Fruit fly (Drosophila melanogaster) whole organism, wandering third instar larva: Measurements from ENCODE around the gene ifc.

Experiments used
- Abd-B ChIP-seq: fragments of >200 bp; optimal IDR thresholded peaks from 2 replicates; lab custom pipeline; 2017; ENCODE audit warnings: missing biosample characterization, missing genetic modification characterization
- CG32264 ChIP-seq: fragments of 200-800 bp; sonication (Bioruptor generic); optimal IDR thresholded peaks from 2 replicates; lab custom pipeline; 2016; ENCODE audit warnings: missing biosample characterization, missing genetic modification characterization
- CG9705 ChIP-seq: fragments of 200-800 bp; sonication (Bioruptor generic); optimal IDR thresholded peaks from 2 replicates; lab custom pipeline; 2018; ENCODE audit warnings: missing biosample characterization, mild to moderate bottlenecking, missing genetic modification characterization
- CrebA ChIP-seq: fragments of 200-800 bp; sonication (Bioruptor generic); optimal IDR thresholded peaks from 2 replicates; lab custom pipeline; 2016; ENCODE audit warnings: missing biosample characterization, mild to moderate bottlenecking, missing genetic modification characterization, borderline replicate concordance
- Dfd ChIP-seq: fragments of >200 bp; optimal IDR thresholded peaks from 2 replicates; lab custom pipeline; 2017; ENCODE audit warnings: missing biosample characterization, missing genetic modification characterization
- Dif ChIP-seq: fragments of 200-275, 200-300 bp; sonication (Bioruptor generic); optimal IDR thresholded peaks from 2 replicates; lab custom pipeline; 2018; ENCODE audit warnings: missing biosample characterization, missing genetic modification characterization; ENCODE audit not compliant: partially characterized antibody
- HLH106 ChIP-seq: fragments of 200-800 bp; optimal IDR thresholded peaks from 3 replicates; lab custom pipeline; 2019; ENCODE audit warnings: missing biosample characterization, mild to moderate bottlenecking, missing genetic modification characterization, moderate library complexity
- Hnf4 ChIP-seq: fragments of 200-800 bp; sonication (Bioruptor generic); optimal IDR thresholded peaks from 2 replicates; lab custom pipeline; 2016; ENCODE audit warnings: missing biosample characterization, mild to moderate bottlenecking, missing genetic modification characterization
- Hr78 ChIP-seq: fragments of >200 bp; optimal IDR thresholded peaks from 2 replicates; lab custom pipeline; 2017; ENCODE audit warnings: missing biosample characterization, missing genetic modification characterization
- Hr83 ChIP-seq: fragments of 200-300 bp; sonication (Bioruptor generic); optimal IDR thresholded peaks from 2 replicates; lab custom pipeline; 2016; ENCODE audit warnings: missing biosample characterization, mild to moderate bottlenecking, missing genetic modification characterization, moderate library complexity; ENCODE audit not compliant: poor library complexity, severe bottlenecking
- Jra ChIP-seq: sonication (Bioruptor generic); optimal IDR thresholded peaks from 2 replicates; lab custom pipeline; 2016; ENCODE audit warnings: missing biosample characterization, missing genetic modification characterization
- Mio ChIP-seq: sonication (Bioruptor generic); optimal IDR thresholded peaks from 2 replicates; lab custom pipeline; 2016; ENCODE audit warnings: missing biosample characterization, missing genetic modification characterization
- Myc ChIP-seq: fragments of >200 bp; optimal IDR thresholded peaks from 2 replicates; lab custom pipeline; 2017
- OdsH ChIP-seq: fragments of 200-800 bp; sonication (Bioruptor generic); optimal IDR thresholded peaks from 2 replicates; lab custom pipeline; 2016; ENCODE audit warnings: missing biosample characterization, mild to moderate bottlenecking, missing genetic modification characterization
- Rel ChIP-seq, 2 experiments: fragments of 200-800 bp; sonication (Bioruptor generic) in 1 of 2; optimal IDR thresholded peaks; 2 replicates in 1 of 2; 3 replicates in 1 of 2; lab custom pipeline; 2016 to 2019; ENCODE audit warnings: mild to moderate bottlenecking in 2 of 2, missing biosample characterization in 2 of 2, missing genetic modification characterization in 2 of 2, moderate library complexity in 1 of 2
- Sp1 ChIP-seq: fragments of 200-800 bp; sonication (Bioruptor generic); optimal IDR thresholded peaks from 3 replicates; lab custom pipeline; 2019; ENCODE audit warnings: missing biosample characterization, mild to moderate bottlenecking, missing genetic modification characterization, moderate library complexity
- Vsx2 ChIP-seq: fragments of 200-300, 225-300 bp; sonication (Bioruptor generic); optimal IDR thresholded peaks from 2 replicates; lab custom pipeline; 2018; ENCODE audit warnings: missing biosample characterization, missing genetic modification characterization; ENCODE audit not compliant: partially characterized antibody
- br ChIP-seq: fragments of 200-800 bp; sonication (Bioruptor generic); optimal IDR thresholded peaks from 2 replicates; lab custom pipeline; 2016; ENCODE audit warnings: missing biosample characterization, missing genetic modification characterization
- brk ChIP-seq: fragments of 200-800 bp; sonication (Bioruptor generic); optimal IDR thresholded peaks from 2 replicates; lab custom pipeline; 2016; ENCODE audit warnings: missing biosample characterization, mild to moderate bottlenecking, missing genetic modification characterization
- dl ChIP-seq, 2 experiments: fragments of 175-275, 200-275 bp in 1 of 2; fragments of 200-275 bp in 1 of 2; sonication (Bioruptor generic); optimal IDR thresholded peaks; lab custom pipeline; 2018; ENCODE audit warnings: mild to moderate bottlenecking in 2 of 2, missing biosample characterization in 2 of 2, missing genetic modification characterization in 2 of 2, moderate library complexity in 2 of 2; ENCODE audit not compliant: partially characterized antibody in 2 of 2, insufficient read depth in 1 of 2
- dmrt93B ChIP-seq: fragments of 200-800 bp; sonication (Bioruptor generic); optimal IDR thresholded peaks from 2 replicates; lab custom pipeline; 2018; ENCODE audit warnings: missing biosample characterization, mild to moderate bottlenecking, missing genetic modification characterization
- dsf ChIP-seq: sonication (Bioruptor generic); optimal IDR thresholded peaks from 2 replicates; lab custom pipeline; 2016; ENCODE audit warnings: missing biosample characterization, missing genetic modification characterization, borderline replicate concordance
- ey ChIP-seq: fragments of 200-800 bp; sonication (Bioruptor generic); optimal IDR thresholded peaks from 2 replicates; lab custom pipeline; 2016; ENCODE audit warnings: missing biosample characterization, missing genetic modification characterization
- foxo ChIP-seq, 2 experiments: fragments of 200-800 bp; sonication (Bioruptor generic); optimal IDR thresholded peaks; 2 replicates in 1 of 2; 3 replicates in 1 of 2; lab custom pipeline; 2016 to 2017; ENCODE audit warnings: missing biosample characterization in 2 of 2, missing genetic modification characterization in 2 of 2
- fru ChIP-seq: fragments of 200-800 bp; sonication (Bioruptor generic); optimal IDR thresholded peaks from 3 replicates; lab custom pipeline; 2016; ENCODE audit warnings: missing biosample characterization, mild to moderate bottlenecking, missing genetic modification characterization
- h ChIP-seq: fragments of 200-800 bp; sonication (Bioruptor generic); optimal IDR thresholded peaks from 3 replicates; lab custom pipeline; 2016; ENCODE audit warnings: missing biosample characterization, mild to moderate bottlenecking, missing genetic modification characterization
- jim ChIP-seq: fragments of 175-275, 200-325 bp; sonication (Bioruptor generic); optimal IDR thresholded peaks from 2 replicates; lab custom pipeline; 2016; ENCODE audit warnings: missing biosample characterization, mild to moderate bottlenecking, missing genetic modification characterization
- lola ChIP-seq: fragments of >200 bp; optimal IDR thresholded peaks from 2 replicates; lab custom pipeline; 2017; ENCODE audit warnings: missing biosample characterization, missing genetic modification characterization
- pan ChIP-seq: fragments of >200 bp; optimal IDR thresholded peaks from 2 replicates; lab custom pipeline; 2017
- psq ChIP-seq: fragments of 200-800 bp; sonication (Bioruptor generic); optimal IDR thresholded peaks from 3 replicates; lab custom pipeline; 2017; ENCODE audit warnings: missing biosample characterization, mild to moderate bottlenecking, missing genetic modification characterization, moderate library complexity
- rgr ChIP-seq: fragments of 200-800 bp; sonication (Bioruptor generic); optimal IDR thresholded peaks from 3 replicates; lab custom pipeline; 2016; ENCODE audit warnings: missing biosample characterization, mild to moderate bottlenecking, missing genetic modification characterization
- sage ChIP-seq: fragments of 200-800 bp; sonication (Bioruptor generic); optimal IDR thresholded peaks from 2 replicates; lab custom pipeline; 2016; ENCODE audit warnings: missing biosample characterization, mild to moderate bottlenecking, missing genetic modification characterization
- sv ChIP-seq: fragments of 200-800 bp; sonication (Bioruptor generic); optimal IDR thresholded peaks from 3 replicates; lab custom pipeline; 2016; ENCODE audit warnings: missing biosample characterization, missing genetic modification characterization
- tai ChIP-seq: sonication (Bioruptor generic); optimal IDR thresholded peaks from 2 replicates; lab custom pipeline; 2016; ENCODE audit warnings: missing biosample characterization, missing genetic modification characterization
- usp ChIP-seq: fragments of >200 bp; optimal IDR thresholded peaks from 2 replicates; lab custom pipeline; 2017; ENCODE audit warnings: missing biosample characterization, missing genetic modification characterization
- woc ChIP-seq: sonication (Bioruptor generic); optimal IDR thresholded peaks from 2 replicates; lab custom pipeline; 2016; ENCODE audit warnings: missing biosample characterization, mild to moderate bottlenecking, missing genetic modification characterization

The ifc gene

DNA sequence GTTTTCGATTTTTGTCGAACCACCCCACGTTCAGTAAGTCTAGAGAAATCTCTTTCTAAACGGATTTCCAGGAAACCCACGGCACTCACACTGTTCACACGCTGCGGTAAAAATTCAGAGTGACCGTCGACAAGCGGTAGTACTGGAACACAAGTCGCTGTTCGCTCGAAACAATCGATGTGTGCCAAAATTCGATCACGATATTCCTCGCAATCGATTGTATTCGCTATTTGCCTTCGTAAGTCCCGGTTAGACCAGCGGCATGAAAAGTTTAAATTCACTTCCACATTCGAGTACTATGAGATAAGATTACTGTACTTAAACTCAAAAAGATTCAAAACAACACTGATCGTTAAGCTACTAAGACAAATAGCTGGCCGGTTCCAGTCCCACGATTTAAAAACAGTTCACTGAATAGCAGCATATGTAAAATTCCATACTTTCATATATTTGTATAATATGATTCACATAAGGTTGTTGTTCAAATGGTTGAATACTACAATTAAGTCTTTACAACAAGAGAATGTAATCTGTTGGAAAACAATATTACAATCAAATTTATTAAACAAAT, 5.2 kb upstream of the ifc start, which contains the start of gene chic:
chic (minus strand) TSS at position 157 of the 571 bp plus-strand sequence.
- no peak for TF ChIP-seq brk (GFP tag; lab: Kevin White, UChicago)
- TF ChIP-seq Vsx2 (GFP tag; lab: Kevin White, UChicago): no peak
- no peak for TF ChIP-seq sage (GFP tag; lab: Kevin White, UChicago)
- TF ChIP-seq Hr83 (GFP tag; lab: Kevin White, UChicago): peak; percentile 65
- TF ChIP-seq fru (GFP tag; lab: Kevin White, UChicago): peak; percentile 19
- no peak for TF ChIP-seq Rel (GFP tag; optimal IDR thresholded peaks at IDR 0.05; lab: Kevin White, UChicago)
- TF ChIP-seq Rel (tag; optimal IDR thresholded peaks at IDR 0.05; lab: Kevin White, UChicago): peak; percentile 89
- no peak for TF ChIP-seq Dif (GFP tag; lab: Kevin White, UChicago)
- no peak for TF ChIP-seq Hr78
- no peak for TF ChIP-seq lola (GFP tag; lab: Kevin White, UChicago)
- peak; percentile 36 for TF ChIP-seq HLH106 (tag; lab: Kevin White, UChicago)
- TF ChIP-seq jim (GFP tag; lab: Kevin White, UChicago): no peak
- peak; percentile 43 for TF ChIP-seq Hnf4
- no peak for TF ChIP-seq psq
- peak; percentile 39 for TF ChIP-seq h
- no peak for TF ChIP-seq Jra (GFP tag; lab: Kevin White, UChicago)
- TF ChIP-seq pan (lab: Kevin White, UChicago): no peak
- TF ChIP-seq dl (GFP tag; optimal IDR thresholded peaks at IDR 0.05; lab: Kevin White, UChicago; ENCODE audit: insufficient read depth in 1 of 2, partially characterized antibody in 2 of 2): no peak
- peak; percentile 45 for TF ChIP-seq ey (GFP tag; lab: Kevin White, UChicago)
- no peak for TF ChIP-seq Dfd (GFP tag; lab: Kevin White, UChicago)
- TF ChIP-seq CG32264: no peak
- no peak for TF ChIP-seq usp (GFP tag; lab: Kevin White, UChicago)
- peak in 1 of 2 experiments; percentile 53 for TF ChIP-seq foxo (GFP tag; optimal IDR thresholded peaks at IDR 0.05; lab: Kevin White, UChicago)
- peak; percentile 29 for TF ChIP-seq rgr (GFP tag; lab: Kevin White, UChicago)
- TF ChIP-seq CG9705 (GFP tag; lab: Kevin White, UChicago): no peak
- peak; percentile 45 for TF ChIP-seq tai (GFP tag; lab: Kevin White, UChicago)
- no peak for TF ChIP-seq br (GFP tag; lab: Kevin White, UChicago)
- TF ChIP-seq CrebA: no peak
- TF ChIP-seq dsf: no peak
- peak; percentile 56 for TF ChIP-seq woc (GFP tag; lab: Kevin White, UChicago)
- peak; percentile 37 for TF ChIP-seq Sp1 (GFP tag; lab: Kevin White, UChicago)
- TF ChIP-seq Mio (GFP tag; lab: Kevin White, UChicago): no peak
- no peak for TF ChIP-seq sv (GFP tag; lab: Kevin White, UChicago)
- no peak for TF ChIP-seq Myc (lab: Kevin White, UChicago)
- no peak for TF ChIP-seq dmrt93B
- TF ChIP-seq Abd-B (GFP tag; lab: Kevin White, UChicago): no peak
- no peak for TF ChIP-seq OdsH (GFP tag; lab: Kevin White, UChicago)

DNA sequence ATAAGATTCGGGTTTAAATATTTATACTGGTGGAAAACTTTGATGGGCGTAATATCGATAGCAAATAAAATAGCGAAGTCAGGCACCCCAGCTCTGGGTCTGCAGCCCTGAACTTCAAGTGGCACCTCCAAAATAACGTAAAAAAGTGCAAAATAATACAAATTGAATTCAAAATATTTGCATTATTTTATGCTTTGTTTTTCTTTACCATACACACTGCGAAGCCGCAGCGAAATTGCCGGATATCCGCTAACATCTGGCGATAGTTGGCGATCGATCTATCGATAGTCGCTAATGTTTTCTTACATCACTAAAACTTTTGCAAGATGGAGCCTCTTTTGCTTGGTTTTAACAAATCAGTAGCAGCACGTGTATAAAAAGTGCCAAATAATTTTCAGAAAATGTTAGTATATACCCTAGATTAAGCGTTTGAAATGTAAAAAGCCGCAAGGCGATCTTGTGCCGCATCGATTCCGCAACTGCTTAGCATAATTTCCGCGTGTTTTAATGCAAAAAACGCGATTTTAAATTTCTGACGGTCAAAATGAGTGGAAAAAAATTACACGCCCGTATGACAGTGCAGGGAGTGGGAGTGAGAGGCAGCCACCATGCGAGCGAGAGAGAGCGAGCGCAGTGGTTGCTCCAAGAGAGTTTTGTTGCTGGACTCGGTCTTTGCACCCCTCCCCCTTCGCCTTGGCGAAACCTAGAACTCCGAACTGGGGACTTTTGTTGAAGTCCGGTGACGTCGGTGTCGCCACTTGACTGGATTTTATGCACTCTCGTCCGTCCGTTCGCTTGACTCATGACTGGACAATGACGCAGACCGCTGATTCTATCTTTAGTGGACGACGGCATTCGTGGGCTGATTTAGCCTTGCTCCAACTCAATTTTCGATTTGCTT, 4.5 kb upstream of the ifc start, which contains the start of gene eIF4A:
eIF4A (plus strand) TSS at position 332 of the 901 bp plus-strand sequence.
- TF ChIP-seq HLH106 (tag; lab: Kevin White, UChicago) (peak; percentile 14), CG9705 (GFP tag; lab: Kevin White, UChicago) (peak; percentile 5), Dif (GFP tag; lab: Kevin White, UChicago) (peak; percentile 91), rgr (GFP tag; lab: Kevin White, UChicago) (peak; percentile 0), dl (GFP tag; optimal IDR thresholded peaks at IDR 0.05; lab: Kevin White, UChicago; ENCODE audit: insufficient read depth in 1 of 2, partially characterized antibody in 2 of 2) (peak; percentile 70 to 84), tai (GFP tag; lab: Kevin White, UChicago) (peak; percentile 21), sage (GFP tag; lab: Kevin White, UChicago) (no peak), Rel (GFP tag; optimal IDR thresholded peaks at IDR 0.05; lab: Kevin White, UChicago) (no peak), Rel (tag; optimal IDR thresholded peaks at IDR 0.05; lab: Kevin White, UChicago) (peak; percentile 100), Jra (GFP tag; lab: Kevin White, UChicago) (no peak), h (no peak), dmrt93B (peak; percentile 50)
